Worm (Caenorhabditis elegans) whole organism, L4 larva: ENCODE measurements around the gene T18D3.9.

Source experiments
- F37D6.2 ChIP-seq: sonication (generic microtip); optimal IDR thresholded peaks from 2 replicates; lab custom pipeline; 2016; ENCODE audit warnings: mild to moderate bottlenecking, missing genetic modification characterization, missing compliant biosample characterization
- T26A8.4 ChIP-seq: fragments of 200-800 bp; sonication (Bioruptor generic); IDR thresholded peaks from 2 replicates; pipeline ENCODE4 v1.3.6; 2022; ENCODE audit warnings: missing genetic modification characterization, missing compliant biosample characterization
- Y5F2A.4 ChIP-seq: fragments of 200-800 bp; sonication (Bioruptor generic); optimal IDR thresholded peaks from 2 replicates; lab custom pipeline; 2018; ENCODE audit warnings: mild to moderate bottlenecking, missing genetic modification characterization, missing compliant biosample characterization
- Y75B8A.6 ChIP-seq: fragments of 200-800 bp; sonication (Bioruptor generic); IDR thresholded peaks from 2 replicates; pipeline ENCODE4 v1.3.6; 2022; ENCODE audit warnings: missing genetic modification reagents, missing genetic modification characterization, missing compliant biosample characterization
- aha-1 ChIP-seq: fragments of 150-350 bp; peaks from one replicate; lab custom pipeline; 2014; ENCODE audit warnings: missing biosample characterization, missing genetic modification characterization
- aly-2 ChIP-seq: sonication (generic microtip); optimal IDR thresholded peaks from 2 replicates; lab custom pipeline; 2018; ENCODE audit warnings: missing biosample characterization, missing genetic modification characterization
- ama-1 ChIP-seq: fragments of 150-350 bp; optimal IDR thresholded peaks from 2 replicates; lab custom pipeline; 2014; ENCODE audit warnings: inconsistent platforms, mixed read lengths
- arid-1 ChIP-seq: fragments of 200-800 bp; sonication (Bioruptor generic); conservative IDR thresholded peaks from 2 replicates; pipeline ENCODE4 v1.3.6; 2022; ENCODE audit warnings: missing genetic modification reagents, missing genetic modification characterization, missing compliant biosample characterization
- ceh-20 ChIP-seq: fragments of 200-800 bp; sonication (Bioruptor generic); IDR thresholded peaks from 2 replicates; pipeline ENCODE4 v1.3.6; 2022; ENCODE audit warnings: missing genetic modification reagents, missing genetic modification characterization, missing compliant biosample characterization
- ceh-28 ChIP-seq: fragments of 150-350 bp; optimal IDR thresholded peaks from 2 replicates; lab custom pipeline; 2014; ENCODE audit warnings: missing biosample characterization, missing genetic modification reagents, missing genetic modification characterization
- ceh-32 ChIP-seq: sonication (generic microtip); optimal IDR thresholded peaks from 2 replicates; lab custom pipeline; 2016; ENCODE audit warnings: mild to moderate bottlenecking, missing genetic modification characterization, missing compliant biosample characterization; ENCODE audit not compliant: poor library complexity
- ceh-62 ChIP-seq: sonication (generic microtip); optimal IDR thresholded peaks from 2 replicates; lab custom pipeline; 2017; ENCODE audit warnings: missing biosample characterization, missing genetic modification characterization
- ces-1 ChIP-seq: fragments of 150-350 bp; sonication (generic microtip); optimal IDR thresholded peaks from 4 replicates; lab custom pipeline; 2014; ENCODE audit warnings: missing biosample characterization, missing genetic modification reagents, missing genetic modification characterization
- ctbp-1 ChIP-seq: fragments of 200-800 bp; sonication (Bioruptor generic); IDR thresholded peaks from 2 replicates; pipeline ENCODE4 v1.3.6; 2022; ENCODE audit warnings: missing genetic modification reagents, missing genetic modification characterization, missing compliant biosample characterization
- daf-8 ChIP-seq: fragments of 200-800 bp; sonication (Bioruptor generic); IDR thresholded peaks from 2 replicates; pipeline ENCODE4 v1.3.6; 2022; ENCODE audit warnings: missing genetic modification characterization, missing compliant biosample characterization
- dpl-1 ChIP-seq: fragments of 150-350 bp; optimal IDR thresholded peaks from 2 replicates; lab custom pipeline; 2014; ENCODE audit warnings: missing biosample characterization, missing genetic modification reagents, missing genetic modification characterization
- hif-1 ChIP-seq, 2 experiments: sonication (generic microtip); optimal IDR thresholded peaks; 2 replicates each; lab custom pipeline; 2016 to 2017; ENCODE audit warnings: missing compliant biosample characterization in 2 of 2, missing genetic modification characterization in 2 of 2, missing genetic modification reagents in 2 of 2, missing genotype in 2 of 2, mild to moderate bottlenecking in 1 of 2
- hlh-30 ChIP-seq: sonication (generic microtip); optimal IDR thresholded peaks from 2 replicates; lab custom pipeline; 2017; ENCODE audit warnings: antibody characterized with exemption, mild to moderate bottlenecking, missing genetic modification characterization, missing compliant biosample characterization; ENCODE audit not compliant: insufficient read depth
- hmg-1.1 ChIP-seq: fragments of 200-800 bp; sonication (Bioruptor generic); IDR thresholded peaks from 2 replicates; pipeline ENCODE4 v1.3.6; 2022; ENCODE audit warnings: missing genetic modification reagents, missing genetic modification characterization, missing compliant biosample characterization
- lin-15B ChIP-seq: fragments of 150-350 bp; sonication (generic microtip); optimal IDR thresholded peaks from 3 replicates; lab custom pipeline; 2014; ENCODE audit warnings: missing biosample characterization, missing genetic modification characterization
- lin-38 ChIP-seq: fragments of 200-800 bp; sonication (Bioruptor generic); IDR thresholded peaks from 2 replicates; pipeline ENCODE4 v1.3.6; 2022; ENCODE audit warnings: missing genetic modification reagents, missing genetic modification characterization, missing compliant biosample characterization
- mep-1 ChIP-seq: fragments of 150-350 bp; sonication (generic microtip); optimal IDR thresholded peaks from 3 replicates; lab custom pipeline; 2014; ENCODE audit warnings: missing biosample characterization, missing genetic modification characterization
- mes-2 ChIP-seq: sonication (generic microtip); optimal IDR thresholded peaks from 2 replicates; lab custom pipeline; 2016; ENCODE audit warnings: missing genotype, mild to moderate bottlenecking, missing genetic modification characterization, missing compliant biosample characterization; ENCODE audit not compliant: poor library complexity, severe bottlenecking
- mxl-3 ChIP-seq: fragments of 200-800 bp; sonication (Bioruptor generic); optimal IDR thresholded peaks from 2 replicates; lab custom pipeline; 2018; ENCODE audit warnings: mild to moderate bottlenecking, missing genetic modification characterization, missing compliant biosample characterization
- nhr-102 ChIP-seq: sonication (generic microtip); optimal IDR thresholded peaks from 2 replicates; lab custom pipeline; 2016; ENCODE audit warnings: mild to moderate bottlenecking, missing genetic modification characterization, moderate library complexity, missing compliant biosample characterization
- nhr-6 ChIP-seq: fragments of 150-350 bp; optimal IDR thresholded peaks from 2 replicates; lab custom pipeline; 2014; ENCODE audit warnings: missing biosample characterization, missing genetic modification characterization
- set-16 ChIP-seq: fragments of 200-800 bp; sonication (Bioruptor generic); IDR thresholded peaks from 2 replicates; pipeline ENCODE4 v1.3.6; 2022; ENCODE audit warnings: missing genetic modification reagents, missing genetic modification characterization, missing compliant biosample characterization
- tag-97 ChIP-seq: fragments of 200-800 bp; sonication (Bioruptor generic); IDR thresholded peaks from 2 replicates; pipeline ENCODE4 v1.3.6; 2022; ENCODE audit warnings: missing genetic modification characterization, missing compliant biosample characterization
- tra-1 ChIP-seq: fragments of 200-800 bp; sonication (Bioruptor generic); IDR thresholded peaks from 2 replicates; pipeline ENCODE4 v1.3.6; 2022; ENCODE audit warnings: missing genetic modification reagents, missing genetic modification characterization, missing compliant biosample characterization
- unc-62 ChIP-seq, 3 experiments: fragments of 150-350 bp in 1 of 3; sonication (generic microtip); optimal IDR thresholded peaks in 2 of 3; peaks in 1 of 3; 1 replicate in 1 of 3; 2 replicates in 2 of 3; lab custom pipeline; 2014 to 2017; ENCODE audit warnings: missing biosample characterization in 3 of 3, missing genetic modification characterization in 3 of 3, missing genetic modification reagents in 3 of 3, missing genotype in 1 of 3
- zag-1 ChIP-seq: fragments of 150-350 bp; optimal IDR thresholded peaks from 2 replicates; lab custom pipeline; 2014; ENCODE audit warnings: missing biosample characterization, missing genetic modification characterization
- zfp-2 ChIP-seq: sonication (generic microtip); optimal IDR thresholded peaks from 2 replicates; lab custom pipeline; 2016; ENCODE audit warnings: mild to moderate bottlenecking, missing genetic modification characterization, missing compliant biosample characterization
- zip-11 ChIP-seq: fragments of 200-800 bp; sonication (Bioruptor generic); IDR thresholded peaks from 2 replicates; pipeline ENCODE4 v1.3.6; 2022; ENCODE audit warnings: missing genetic modification characterization, missing compliant biosample characterization

Gene T18D3.9

DNA sequence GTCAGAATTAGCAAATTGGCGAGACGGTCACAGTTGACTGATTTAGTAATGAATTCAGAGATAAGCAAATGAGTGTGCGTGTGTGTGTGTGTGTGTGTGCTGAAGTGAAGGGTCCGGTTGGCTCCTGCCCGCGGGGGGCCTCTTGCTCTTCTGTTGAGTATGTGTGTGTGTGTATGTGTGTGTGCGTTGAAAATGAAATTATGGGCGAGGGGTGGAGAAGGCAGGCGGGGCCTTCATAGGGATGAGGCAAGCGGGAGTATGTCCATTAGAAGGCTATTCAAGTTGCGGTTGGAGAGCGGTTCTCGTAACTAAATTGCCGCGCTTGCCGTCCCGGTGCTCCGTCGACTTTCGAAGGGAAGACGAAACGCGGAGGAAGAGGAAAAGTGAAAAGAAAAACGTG, 47.0 kb downstream of the T18D3.9 start (continued):
- TF ChIP-seq nhr-102 (tag; lab: Kevin White, UChicago) (no peak), F37D6.2 (peak; percentile 8), aly-2 (no peak), ceh-28 (tag; lab: Kevin White, UChicago) (no peak), Y5F2A.4 (no peak), mxl-3 (GFP tag; lab: Kevin White, UChicago) (no peak), ces-1 (GFP tag; lab: Kevin White, UChicago) (peak; percentile 87), ceh-62 (tag; lab: Kevin White, UChicago) (no peak), Y75B8A.6 (GFP tag; lab: Robert Waterston, UW) (no peak), dpl-1 (GFP tag; lab: Kevin White, UChicago) (no peak), zfp-2 (tag; lab: Kevin White, UChicago) (no peak), lin-38 (GFP tag; lab: Robert Waterston, UW) (no peak)

ce11 chrX:12406592-12406991, 47.7 kb downstream of the T18D3.9 start:
- peak; percentile 21 for TF ChIP-seq aha-1
- TF ChIP-seq daf-8 (GFP tag; lab: Robert Waterston, UW) = no peak
- TF ChIP-seq unc-62 (GFP tag; optimal IDR thresholded peaks at IDR 0.05 in 1 of 2; lab: Kevin White, UChicago) = peak in 1 of 2 experiments; percentile 92
- TF ChIP-seq unc-62 (tag; optimal IDR thresholded peaks at IDR 0.05; lab: Kevin White, UChicago) = no peak

ce11 chrX:12406037-12406436, 48.2 kb downstream of the T18D3.9 start:
- TF ChIP-seq ceh-32 (tag; lab: Kevin White, UChicago) (no peak), nhr-102 (tag; lab: Kevin White, UChicago) (no peak), zfp-2 (tag; lab: Kevin White, UChicago) (no peak), tra-1 (GFP tag; lab: Robert Waterston, UW) (no peak), mes-2 (no peak), zip-11 (GFP tag; lab: Robert Waterston, UW) (no peak), zag-1 (tag; lab: Kevin White, UChicago) (no peak), hlh-30 (tag; lab: Kevin White, UChicago) (no peak), aha-1 (no peak), hmg-1.1 (GFP tag; lab: Robert Waterston, UW) (0 out of 2 replicates have a peak, but pooled peaks have one; percentile 12), lin-15B (tag; lab: Kevin White, UChicago) (no peak), set-16 (GFP tag; lab: Robert Waterston, UW) (peak; percentile 83), arid-1 (GFP tag; lab: Robert Waterston, UW) (no peak), ctbp-1 (GFP tag; lab: Robert Waterston, UW) (0 out of 2 replicates have a peak, but pooled peaks have one; percentile 23)

ce11 chrX:12404729-12405128, 49.5 kb downstream of the T18D3.9 start:
- TF ChIP-seq ctbp-1 (GFP tag; lab: Robert Waterston, UW) = 0 out of 2 replicates have a peak, but pooled peaks have one; percentile 9
- TF ChIP-seq mes-2 = no peak
- no peak for TF ChIP-seq ceh-62 (tag; lab: Kevin White, UChicago)
- no peak for TF ChIP-seq ama-1 (lab: Kevin White, UChicago)
- no peak for TF ChIP-seq tag-97
- TF ChIP-seq mep-1 (tag; lab: Kevin White, UChicago) = peak; percentile 9
- TF ChIP-seq unc-62 (GFP tag; optimal IDR thresholded peaks at IDR 0.05 in 1 of 2; lab: Kevin White, UChicago) = peak in 1 of 2 experiments; percentile 99
- TF ChIP-seq unc-62 (tag; optimal IDR thresholded peaks at IDR 0.05; lab: Kevin White, UChicago) = no peak
- peak in 1 of 2 experiments; percentile 2 for TF ChIP-seq hif-1 (tag; optimal IDR thresholded peaks at IDR 0.05; lab: Kevin White, UChicago)
- peak; percentile 86 for TF ChIP-seq ceh-20 (GFP tag; lab: Robert Waterston, UW)
- no peak for TF ChIP-seq nhr-6
- peak; percentile 15 for TF ChIP-seq hlh-30 (tag; lab: Kevin White, UChicago)
- no peak for TF ChIP-seq T26A8.4
- peak; percentile 47; the same call in 1 of the 2 replicates for TF ChIP-seq hmg-1.1 (GFP tag; lab: Robert Waterston, UW)
- TF ChIP-seq, all 104 proteins: peak for 7
